Worm (Caenorhabditis elegans): Measurements from ENCODE around the gene F08F8.10.

DNA sequence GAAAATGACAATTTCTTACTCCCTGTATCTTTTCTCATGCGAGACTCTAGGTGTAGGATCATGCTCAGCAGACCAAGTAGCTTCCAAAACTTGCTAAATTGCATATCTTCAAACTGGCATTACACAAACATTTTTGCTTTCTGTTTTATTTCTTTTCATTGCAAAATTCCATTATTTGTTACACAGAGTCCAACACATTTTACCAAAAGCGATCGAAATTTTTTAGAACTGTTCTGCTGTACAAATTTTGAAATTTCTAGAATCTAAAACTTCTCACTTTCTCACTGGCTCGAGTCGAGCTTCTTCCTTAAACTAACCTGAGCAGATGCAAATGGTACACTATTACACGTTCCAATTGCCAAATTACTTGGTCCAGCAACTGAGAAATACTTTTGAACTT is 42.7 kb downstream of the F08F8.10 start:
- no peak for TF ChIP-seq sea-1 (GFP tag; conservative IDR thresholded peaks at IDR 0.05)
- TF ChIP-seq aly-1 (tag; optimal IDR thresholded peaks at IDR 0.05) = no peak
- no peak for TF ChIP-seq flt-1 (GFP tag; IDR thresholded peaks at IDR 0.05)
- TF ChIP-seq ets-7 (tag; optimal IDR thresholded peaks at IDR 0.05) = no peak
- TF ChIP-seq ama-1 (optimal IDR thresholded peaks at IDR 0.05) = no peak
- TF ChIP-seq F13C5.2 (tag; optimal IDR thresholded peaks at IDR 0.05) = no peak
- no peak for TF ChIP-seq hmg-4 (GFP tag; optimal IDR thresholded peaks at IDR 0.05)
- no peak for TF ChIP-seq tbx-11 (GFP tag; IDR thresholded peaks at IDR 0.05)
- no peak for TF ChIP-seq tbx-37 (GFP tag; conservative IDR thresholded peaks at IDR 0.05)
- no peak for TF ChIP-seq ceh-13 (GFP tag; optimal IDR thresholded peaks at IDR 0.05)
- no peak for TF ChIP-seq scrt-1 (GFP tag; IDR thresholded peaks at IDR 0.05)
- no peak for TF ChIP-seq hnd-1 (tag; optimal IDR thresholded peaks at IDR 0.05)
- TF ChIP-seq B0310.2 (tag; optimal IDR thresholded peaks at IDR 0.05) = no peak
